Fruit fly (Drosophila melanogaster): Measurements from ENCODE around the gene Prosalpha6.
A peak's percentile ranks its signal among the peaks of the same experiment; 100 is the strongest.

Gene Prosalpha6

dm6 chr2L:10259960-10260749 is 39.0 kb downstream of the Prosalpha6 start:
- TF ChIP-seq Mnt (GFP tag; optimal IDR thresholded peaks at IDR 0.05) (no peak), CG7045 (GFP tag; optimal IDR thresholded peaks at IDR 0.05) (no peak), cnc (optimal IDR thresholded peaks at IDR 0.05) (no peak), kay (GFP tag; ENCODE audit: borderline replicate concordance) (no peak), Clk (GFP tag; optimal IDR thresholded peaks at IDR 0.05) (no peak), CG1620 (GFP tag; optimal IDR thresholded peaks at IDR 0.05) (no peak), ovo (GFP tag; optimal IDR thresholded peaks at IDR 0.05) (no peak), CG12768 (GFP tag; optimal IDR thresholded peaks at IDR 0.05) (no peak), tj (GFP tag; optimal IDR thresholded peaks at IDR 0.05) (no peak), bab1 (GFP tag; optimal IDR thresholded peaks at IDR 0.05) (no peak), CG11617 (GFP tag; optimal IDR thresholded peaks at IDR 0.05) (no peak), Crg-1 (GFP tag; optimal IDR thresholded peaks at IDR 0.05) (no peak), Hr96 (GFP tag; optimal IDR thresholded peaks at IDR 0.05) (no peak), CG33017 (tag; optimal IDR thresholded peaks at IDR 0.05) (no peak)

DNA sequence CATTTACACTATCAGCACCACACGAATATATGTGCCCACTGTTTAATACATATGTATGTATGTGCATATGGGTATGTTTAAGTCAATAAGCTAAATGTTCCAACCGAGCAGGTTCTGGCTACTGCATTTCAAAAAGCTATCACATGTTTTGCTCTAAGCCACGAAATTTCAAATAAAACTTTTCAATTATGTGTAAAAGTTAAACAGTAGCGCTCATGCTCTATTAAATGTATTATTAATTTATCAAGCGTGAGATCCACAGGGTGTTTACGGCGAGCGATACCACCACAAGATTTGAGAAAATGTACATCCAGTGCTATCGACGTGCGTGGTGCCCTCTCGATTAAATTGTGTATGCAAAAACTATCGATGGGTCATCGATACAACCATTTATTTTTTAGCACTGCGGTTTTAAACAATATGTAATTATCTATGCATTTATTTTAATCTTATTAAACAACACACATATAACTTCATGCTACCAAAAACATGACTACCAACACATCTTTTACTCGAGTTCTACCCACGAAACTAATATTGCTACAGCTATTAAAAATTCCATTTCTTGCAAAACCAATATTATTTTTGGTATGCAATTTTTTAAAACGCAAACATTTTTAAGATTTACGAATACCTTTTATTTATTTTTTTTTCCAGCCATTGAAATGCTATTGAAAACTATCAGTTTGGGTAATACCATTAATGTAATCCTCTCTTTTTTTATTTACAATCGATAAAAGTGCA is 39.8 kb downstream of the Prosalpha6 start, which contains the start of gene Pten:
TSS of gene Pten (minus strand) at position 300 of the 744 bp plus-strand sequence.
- TF ChIP-seq cnc (optimal IDR thresholded peaks at IDR 0.05) (no peak), ovo (GFP tag; optimal IDR thresholded peaks at IDR 0.05) (no peak), CG11617 (GFP tag; optimal IDR thresholded peaks at IDR 0.05) (peak; percentile 27), pad (GFP tag; optimal IDR thresholded peaks at IDR 0.05) (peak; percentile 12), CG7045 (GFP tag; optimal IDR thresholded peaks at IDR 0.05) (peak; percentile 61), CG1620 (GFP tag; optimal IDR thresholded peaks at IDR 0.05) (no peak), tj (GFP tag; optimal IDR thresholded peaks at IDR 0.05) (peak; percentile 40), CG12768 (GFP tag; optimal IDR thresholded peaks at IDR 0.05) (peak; percentile 66), CG14711 (tag; optimal IDR thresholded peaks at IDR 0.05) (peak; percentile 73), Clk (GFP tag; optimal IDR thresholded peaks at IDR 0.05) (no peak), toe (GFP tag; optimal IDR thresholded peaks at IDR 0.05) (no peak), Crg-1 (GFP tag; optimal IDR thresholded peaks at IDR 0.05) (no peak), CG7101 (tag; optimal IDR thresholded peaks at IDR 0.05) (peak; percentile 47), cic (GFP tag; optimal IDR thresholded peaks at IDR 0.05) (no peak), CG33017 (tag; optimal IDR thresholded peaks at IDR 0.05) (peak; percentile 28), kay (GFP tag; ENCODE audit: borderline replicate concordance) (peak; percentile 91), CG5204 (GFP tag; optimal IDR thresholded peaks at IDR 0.05) (no peak), bab1 (GFP tag; optimal IDR thresholded peaks at IDR 0.05) (peak; percentile 46), Hr96 (GFP tag; optimal IDR thresholded peaks at IDR 0.05) (no peak), Mnt (GFP tag; optimal IDR thresholded peaks at IDR 0.05) (peak; percentile 21)

- no peak for TF ChIP-seq CG14711 (tag; optimal IDR thresholded peaks at IDR 0.05)
- TF ChIP-seq kay (GFP tag; ENCODE audit: borderline replicate concordance) = peak; percentile 91
These were observed 40.6 kb downstream of the Prosalpha6 start for dm6 chr2L:10261774-10262173.

- no peak for TF ChIP-seq CG12768 (GFP tag; optimal IDR thresholded peaks at IDR 0.05)
- TF ChIP-seq CG1620 (GFP tag; optimal IDR thresholded peaks at IDR 0.05) = no peak
- TF ChIP-seq CG14711 (tag; optimal IDR thresholded peaks at IDR 0.05) = no peak
- no peak for TF ChIP-seq cic (GFP tag; optimal IDR thresholded peaks at IDR 0.05)
- TF ChIP-seq Crg-1 (GFP tag; optimal IDR thresholded peaks at IDR 0.05) = no peak
- no peak for TF ChIP-seq kay (GFP tag; ENCODE audit: borderline replicate concordance)
- no peak for TF ChIP-seq ovo (GFP tag; optimal IDR thresholded peaks at IDR 0.05)
- no peak for TF ChIP-seq tj (GFP tag; optimal IDR thresholded peaks at IDR 0.05)
- TF ChIP-seq cnc (optimal IDR thresholded peaks at IDR 0.05) = no peak
- no peak for TF ChIP-seq Mnt (GFP tag; optimal IDR thresholded peaks at IDR 0.05)
- no peak for TF ChIP-seq CG33017 (tag; optimal IDR thresholded peaks at IDR 0.05)
- TF ChIP-seq toe (GFP tag; optimal IDR thresholded peaks at IDR 0.05) = no peak
- no peak for TF ChIP-seq CG7045 (GFP tag; optimal IDR thresholded peaks at IDR 0.05)
- TF ChIP-seq CG7101 (tag; optimal IDR thresholded peaks at IDR 0.05) = no peak
- no peak for TF ChIP-seq bab1 (GFP tag; optimal IDR thresholded peaks at IDR 0.05)
These were observed 42.2 kb downstream of the Prosalpha6 start, which contains the start of gene Rsf1 for dm6 chr2L:10263343-10263744. Rsf1 (minus strand) TSS chr2L:10263554.

DNA sequence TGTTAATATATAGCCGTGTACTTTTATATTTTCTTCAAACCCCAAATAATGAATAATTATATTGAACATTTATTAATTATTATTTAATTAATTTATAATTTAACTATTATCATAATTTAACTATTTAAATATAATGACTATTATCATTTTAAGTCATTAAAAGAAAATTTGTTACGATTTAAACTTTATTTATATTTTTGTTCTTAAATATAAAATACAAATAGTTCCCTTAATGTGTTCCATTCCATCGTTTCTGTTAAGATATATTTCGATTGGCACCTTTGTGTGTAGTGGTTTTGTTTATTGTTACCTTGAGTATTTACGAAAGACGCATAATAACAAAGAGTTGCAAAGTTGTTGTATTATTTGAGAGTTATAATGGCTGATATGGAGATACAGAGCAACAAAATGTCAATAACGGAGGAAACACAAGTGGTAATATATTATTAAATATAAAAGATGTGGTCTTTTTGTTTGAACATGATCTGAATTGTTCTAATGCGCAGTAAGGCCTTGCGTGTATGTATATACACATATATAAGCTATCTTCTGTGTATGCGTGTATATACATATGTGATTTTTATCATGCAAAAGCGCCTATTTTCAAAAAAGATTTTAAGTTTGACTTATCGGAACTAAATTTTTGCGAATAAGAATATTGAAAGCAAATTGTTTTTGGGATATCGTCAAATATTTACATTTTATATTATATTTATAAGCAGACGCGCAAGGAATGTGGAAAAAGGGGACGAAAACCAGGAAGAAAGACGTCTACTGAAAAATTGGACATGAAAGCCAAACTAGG is 42.9 kb downstream of the Prosalpha6 start, which contains the start of gene REPTOR-BP:
TSS of gene REPTOR-BP (plus strand) at position 296 of the 805 bp plus-strand sequence.
- no peak for TF ChIP-seq cnc (optimal IDR thresholded peaks at IDR 0.05)
- TF ChIP-seq tj (GFP tag; optimal IDR thresholded peaks at IDR 0.05) = no peak
- TF ChIP-seq Clk (GFP tag; optimal IDR thresholded peaks at IDR 0.05) = no peak
- TF ChIP-seq CG5204 (GFP tag; optimal IDR thresholded peaks at IDR 0.05) = no peak
- peak; percentile 46 for TF ChIP-seq bab1 (GFP tag; optimal IDR thresholded peaks at IDR 0.05)
- TF ChIP-seq CG14711 (tag; optimal IDR thresholded peaks at IDR 0.05) = peak; percentile 20
- TF ChIP-seq toe (GFP tag; optimal IDR thresholded peaks at IDR 0.05) = no peak
- TF ChIP-seq pad (GFP tag; optimal IDR thresholded peaks at IDR 0.05) = no peak
- no peak for TF ChIP-seq Hr96 (GFP tag; optimal IDR thresholded peaks at IDR 0.05)
- TF ChIP-seq cic (GFP tag; optimal IDR thresholded peaks at IDR 0.05) = no peak
- peak; percentile 75 for TF ChIP-seq kay (GFP tag; ENCODE audit: borderline replicate concordance)

Measured in whole organism, adult.